Fruit fly (Drosophila melanogaster) whole organism, pupa: ENCODE results near the gene CG3690.

ENCODE experiments used
- CG10348 ChIP-seq: fragments of 200-800 bp; sonication (Bioruptor generic); IDR thresholded peaks from 2 replicates; pipeline ENCODE4 v1.3.6; 2022; ENCODE audit warnings: missing biosample characterization, missing genetic modification characterization
- CG12605 ChIP-seq: fragments of 200-800 bp; sonication (Bioruptor generic); IDR thresholded peaks from 2 replicates; pipeline ENCODE4 v1.3.6; 2022; ENCODE audit warnings: missing biosample characterization, missing genetic modification characterization
- CG13204 ChIP-seq: fragments of 200-800 bp; sonication (Bioruptor generic); optimal IDR thresholded peaks from 2 replicates; lab custom pipeline; 2018; ENCODE audit warnings: missing biosample characterization, mild to moderate bottlenecking, missing genetic modification characterization, moderate library complexity
- CG14655 ChIP-seq: fragments of 200-800 bp; sonication (Bioruptor generic); optimal IDR thresholded peaks from 3 replicates; lab custom pipeline; 2017; ENCODE audit warnings: mild to moderate bottlenecking, missing biosample characterization, missing genetic modification reagents, missing genetic modification characterization
- CG15710 ChIP-seq: fragments of 200-800 bp; sonication (Bioruptor generic); optimal IDR thresholded peaks from 2 replicates; lab custom pipeline; 2018; ENCODE audit warnings: missing biosample characterization, mild to moderate bottlenecking, missing genetic modification characterization, moderate library complexity
- CG17806 ChIP-seq: fragments of 200-800 bp; sonication (Bioruptor generic); optimal IDR thresholded peaks from 2 replicates; lab custom pipeline; 2018; ENCODE audit warnings: missing biosample characterization, mild to moderate bottlenecking, missing genetic modification characterization, moderate library complexity
- CG32121 ChIP-seq: fragments of 200-800 bp; sonication (Bioruptor generic); IDR thresholded peaks from 2 replicates; pipeline ENCODE4 v1.3.6; 2022; ENCODE audit warnings: missing biosample characterization, missing genetic modification characterization
- CG34367 ChIP-seq: fragments of 200-800 bp; sonication (Bioruptor generic); optimal IDR thresholded peaks from 2 replicates; lab custom pipeline; 2018; ENCODE audit warnings: missing biosample characterization, mild to moderate bottlenecking, missing genetic modification characterization
- CG4496 ChIP-seq: fragments of 200-800 bp; sonication (Bioruptor generic); IDR thresholded peaks from 3 replicates; pipeline ENCODE4 v1.3.6; 2022; ENCODE audit warnings: missing biosample characterization, missing genetic modification characterization
- CG8159 ChIP-seq: fragments of 200-800 bp; sonication (Bioruptor generic); optimal IDR thresholded peaks from 3 replicates; lab custom pipeline; 2018; ENCODE audit warnings: missing biosample characterization, mild to moderate bottlenecking, missing genetic modification characterization, moderate library complexity
- CG8301 ChIP-seq: fragments of 200-800 bp; sonication (Bioruptor generic); optimal IDR thresholded peaks from 2 replicates; lab custom pipeline; 2018; ENCODE audit warnings: missing biosample characterization, mild to moderate bottlenecking, missing genetic modification characterization
- CG9948 ChIP-seq: fragments of 200-800 bp; sonication (Bioruptor generic); optimal IDR thresholded peaks from 2 replicates; lab custom pipeline; 2018; ENCODE audit warnings: missing biosample characterization, mild to moderate bottlenecking, missing genetic modification characterization, moderate library complexity
- D1 ChIP-seq: fragments of 200-800 bp; sonication (Bioruptor generic); optimal IDR thresholded peaks from 2 replicates; lab custom pipeline; 2018; ENCODE audit warnings: missing biosample characterization, mild to moderate bottlenecking, missing genetic modification characterization, moderate library complexity
- EcR ChIP-seq: fragments of 200-800 bp; sonication (Bioruptor generic); optimal IDR thresholded peaks from 3 replicates; lab custom pipeline; 2019; ENCODE audit warnings: missing biosample characterization, missing genetic modification characterization, mild to moderate bottlenecking, moderate library complexity, missing genetic modification reagents
- Ets98B ChIP-seq: fragments of 200-800 bp; sonication (Bioruptor generic); IDR thresholded peaks from 2 replicates; pipeline ENCODE4 v1.3.6; 2022; ENCODE audit warnings: missing biosample characterization, missing genetic modification characterization
- Pif1A ChIP-seq: fragments of 200-800 bp; sonication (Bioruptor generic); optimal IDR thresholded peaks from 3 replicates; lab custom pipeline; 2016; ENCODE audit warnings: missing biosample characterization, missing genetic modification characterization
- Pif1B ChIP-seq: fragments of 200-800 bp; sonication (Bioruptor generic); optimal IDR thresholded peaks from 3 replicates; lab custom pipeline; 2016; ENCODE audit warnings: missing biosample characterization, missing genetic modification characterization
- Snoo ChIP-seq: fragments of 200-800 bp; sonication (Bioruptor generic); optimal IDR thresholded peaks from 3 replicates; lab custom pipeline; 2017; ENCODE audit warnings: missing biosample characterization, mild to moderate bottlenecking, missing genetic modification characterization, inconsistent platforms
- fd96Ca ChIP-seq: fragments of 200-800 bp; sonication (Bioruptor generic); IDR thresholded peaks from 3 replicates; pipeline ENCODE4 v1.3.6; 2022; ENCODE audit warnings: missing biosample characterization, missing genetic modification characterization
- gl ChIP-seq: fragments of 200-800 bp; sonication (Bioruptor generic); optimal IDR thresholded peaks from 2 replicates; lab custom pipeline; 2018; ENCODE audit warnings: missing biosample characterization, mild to moderate bottlenecking, missing genetic modification characterization
- rn ChIP-seq: fragments of 200-800 bp; sonication (Bioruptor generic); IDR thresholded peaks from 2 replicates; pipeline ENCODE4 v1.3.6; 2022; ENCODE audit warnings: missing biosample characterization, missing genetic modification characterization

The CG3690 gene

DNA sequence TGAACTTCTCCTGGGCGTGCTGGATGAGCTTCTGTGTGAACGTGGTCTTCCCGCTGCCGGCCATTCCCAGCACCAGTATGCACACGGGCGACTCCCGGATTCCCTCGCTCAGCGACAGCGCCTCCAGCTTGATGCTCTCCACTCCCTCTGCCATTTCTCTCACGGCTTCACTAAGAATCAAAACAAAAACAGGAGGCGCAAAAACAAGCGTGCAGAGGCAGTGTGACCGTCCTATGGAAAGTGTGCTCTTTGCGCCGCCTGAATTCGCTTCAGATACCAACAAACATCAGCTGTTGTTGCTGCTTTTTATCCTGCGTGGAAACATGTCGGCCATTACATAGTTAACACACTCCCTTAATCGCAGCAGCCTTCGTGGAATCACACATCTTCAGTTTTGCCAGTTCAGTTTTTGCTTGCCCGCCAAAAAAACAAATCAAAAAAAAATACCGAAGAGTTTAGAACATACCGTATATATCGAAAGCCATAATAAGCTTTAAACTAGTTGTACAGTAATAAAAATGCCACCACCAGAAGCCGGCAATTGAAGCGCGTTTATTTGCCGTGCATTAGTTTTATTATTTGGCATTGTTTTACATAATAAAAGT is 11.0 kb downstream of the CG3690 start, which contains the start of the genes CG3704 and mus81:
Gene CG3704 (minus strand): TSS at position 226 of the 605 bp plus-strand sequence.
Gene mus81 (plus strand): TSS at position 496 of the 605 bp plus-strand sequence.
- TF ChIP-seq rn (GFP tag; lab: Robert Waterston, UW) (no peak), CG15710 (tag; lab: Kevin White, UChicago) (no peak), EcR (GFP tag; lab: Kevin White, UChicago) (no peak), fd96Ca (no peak), Pif1B (GFP tag; lab: Kevin White, UChicago) (no peak), CG4496 (no peak), CG17806 (tag; lab: Kevin White, UChicago) (no peak), CG32121 (GFP tag; lab: Robert Waterston, UW) (no peak)

DNA sequence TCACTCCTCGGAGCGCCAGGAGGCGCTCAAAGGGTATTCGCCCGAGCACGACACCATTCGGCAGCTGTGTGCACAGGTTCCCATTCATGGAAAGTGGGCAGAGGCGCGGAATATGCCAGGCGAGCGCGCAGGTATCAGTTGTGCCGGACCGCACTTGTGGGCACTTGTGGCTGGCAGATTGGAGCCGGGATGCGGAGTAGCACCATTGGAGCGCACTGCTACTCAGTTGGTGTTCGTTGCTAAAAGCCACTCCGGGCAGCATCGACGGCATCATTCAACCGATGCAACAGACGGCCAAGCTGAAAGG is 15.8 kb downstream of the CG3690 start:
- TF ChIP-seq CG32121 (GFP tag; lab: Robert Waterston, UW), result no peak
- TF ChIP-seq CG4496, result no peak
- no peak for TF ChIP-seq CG15710 (tag; lab: Kevin White, UChicago)
- no peak for TF ChIP-seq gl
- no peak for TF ChIP-seq Ets98B (GFP tag; lab: Robert Waterston, UW)
- no peak for TF ChIP-seq CG10348 (GFP tag; lab: Robert Waterston, UW)
- no peak for TF ChIP-seq EcR (GFP tag; lab: Kevin White, UChicago)
- TF ChIP-seq fd96Ca, result no peak
- TF ChIP-seq Pif1A (GFP tag; lab: Kevin White, UChicago), result no peak

- peak; percentile 96 for TF ChIP-seq CG17806 (tag; lab: Kevin White, UChicago)
- peak; percentile 96 for TF ChIP-seq Pif1B (GFP tag; lab: Kevin White, UChicago)
- TF ChIP-seq CG15710 (tag; lab: Kevin White, UChicago), result peak; percentile 98
- TF ChIP-seq gl, result peak; percentile 96
- TF ChIP-seq fd96Ca, result peak; percentile 100
- TF ChIP-seq CG12605 (GFP tag; lab: Robert Waterston, UW), result peak; percentile 99
- TF ChIP-seq CG34367 (tag; lab: Kevin White, UChicago), result peak; percentile 97
- TF ChIP-seq Pif1A (GFP tag; lab: Kevin White, UChicago), result peak; percentile 97
- peak; percentile 95 for TF ChIP-seq CG8159 (tag; lab: Kevin White, UChicago)
- TF ChIP-seq CG13204, result peak; percentile 95
- TF ChIP-seq CG9948 (tag; lab: Kevin White, UChicago), result peak; percentile 95
- TF ChIP-seq CG4496, result peak; percentile 100
- TF ChIP-seq Ets98B (GFP tag; lab: Robert Waterston, UW), result peak; percentile 99
- TF ChIP-seq Snoo (tag; lab: Kevin White, UChicago), result peak; percentile 97
- peak; percentile 98 for TF ChIP-seq rn (GFP tag; lab: Robert Waterston, UW)
- peak; percentile 43 for TF ChIP-seq EcR (GFP tag; lab: Kevin White, UChicago)
- TF ChIP-seq D1 (tag; lab: Kevin White, UChicago), result no peak
- TF ChIP-seq CG8301, result peak; percentile 98
- peak; percentile 99 for TF ChIP-seq CG32121 (GFP tag; lab: Robert Waterston, UW)
- TF ChIP-seq CG14655 (GFP tag; lab: Kevin White, UChicago), result peak; percentile 99
- peak; percentile 97 for TF ChIP-seq CG10348 (GFP tag; lab: Robert Waterston, UW)
- TF ChIP-seq, all 21 proteins: peak for 20
Observed at dm6 chrX:935049-935900, 16.4 kb downstream of the CG3690 start, which contains the start of gene TRAM. Gene TRAM, plus strand, starts transcription at chrX:935232.

dm6 chrX:933997-934396 is 17.7 kb downstream of the CG3690 start:
- no peak for TF ChIP-seq CG15710 (tag; lab: Kevin White, UChicago)
- no peak for TF ChIP-seq CG14655 (GFP tag; lab: Kevin White, UChicago)
- no peak for TF ChIP-seq Ets98B (GFP tag; lab: Robert Waterston, UW)
- no peak for TF ChIP-seq CG8159 (tag; lab: Kevin White, UChicago)
- TF ChIP-seq rn (GFP tag; lab: Robert Waterston, UW), result no peak
- TF ChIP-seq CG8301, result no peak
- TF ChIP-seq CG32121 (GFP tag; lab: Robert Waterston, UW), result no peak
- no peak for TF ChIP-seq CG4496
- TF ChIP-seq fd96Ca, result no peak
- no peak for TF ChIP-seq Pif1B (GFP tag; lab: Kevin White, UChicago)
- TF ChIP-seq CG12605 (GFP tag; lab: Robert Waterston, UW), result no peak
- no peak for TF ChIP-seq D1 (tag; lab: Kevin White, UChicago)
- TF ChIP-seq CG17806 (tag; lab: Kevin White, UChicago), result no peak
- no peak for TF ChIP-seq CG34367 (tag; lab: Kevin White, UChicago)
- TF ChIP-seq EcR (GFP tag; lab: Kevin White, UChicago), result no peak
- TF ChIP-seq Snoo (tag; lab: Kevin White, UChicago), result no peak
- TF ChIP-seq CG10348 (GFP tag; lab: Robert Waterston, UW), result no peak
- TF ChIP-seq CG9948 (tag; lab: Kevin White, UChicago), result no peak
- TF ChIP-seq CG13204, result no peak

- TF ChIP-seq CG9948 (tag; lab: Kevin White, UChicago) (no peak), CG10348 (GFP tag; lab: Robert Waterston, UW) (no peak), CG32121 (GFP tag; lab: Robert Waterston, UW) (no peak), fd96Ca (no peak), Ets98B (GFP tag; lab: Robert Waterston, UW) (no peak), Pif1A (GFP tag; lab: Kevin White, UChicago) (no peak)
- TF ChIP-seq, all 21 proteins: peak for 0
Observed at dm6 chrX:932859-933258, 18.8 kb downstream of the CG3690 start.
